Worm (Caenorhabditis elegans): ENCODE results near the gene irld-27.

DNA sequence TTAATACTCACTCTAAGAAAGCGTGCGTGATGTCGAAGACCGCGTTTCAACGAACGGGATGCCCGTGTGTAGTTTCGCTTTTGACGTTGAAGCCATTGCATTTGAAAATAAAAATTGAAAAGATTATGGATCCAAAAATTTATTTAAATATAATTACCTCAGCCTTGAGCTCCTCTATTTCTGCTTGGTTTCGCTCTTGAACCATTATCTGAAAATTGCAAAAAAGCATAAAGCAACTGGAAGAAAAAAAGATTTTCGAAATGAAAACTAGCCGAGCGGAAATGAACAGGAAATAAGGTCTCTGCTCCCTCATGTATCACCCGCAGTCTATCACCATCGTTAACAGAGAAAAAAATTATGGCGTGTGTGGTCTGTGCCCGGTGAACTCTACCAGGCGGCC, 35.0 kb downstream of the irld-27 start, which contains the start of gene Y49F6C.6:
- TF ChIP-seq nhr-90 (tag; optimal IDR thresholded peaks at IDR 0.05) (no peak), lin-54 (GFP tag; optimal IDR thresholded peaks at IDR 0.05) (no peak), ets-4 (GFP tag; optimal IDR thresholded peaks at IDR 0.05) (no peak), snpc-3.4 (tag; optimal IDR thresholded peaks at IDR 0.05) (no peak), madf-6 (GFP tag; IDR thresholded peaks at IDR 0.05) (no peak)

All from whole organism, young adult.